Fruit fly (Drosophila melanogaster) whole organism, embryonic: ENCODE results near the gene CG10431.
A peak's percentile ranks its signal among the peaks of the same experiment; 100 is the strongest.

ENCODE experiments used
- Antp ChIP-seq: fragments of 200-800 bp; sonication (Bioruptor generic); optimal IDR thresholded peaks from 3 replicates; lab custom pipeline; 2016; ENCODE audit warnings: missing biosample characterization, missing genetic modification characterization
- BtbVII ChIP-seq: fragments of 200-800 bp; sonication (Bioruptor generic); optimal IDR thresholded peaks from 3 replicates; lab custom pipeline; 2017; ENCODE audit warnings: missing biosample characterization, mild to moderate bottlenecking, missing genetic modification characterization
- CG10321 ChIP-seq: fragments of 200-800 bp; sonication (Bioruptor generic); IDR thresholded peaks from 2 replicates; pipeline ENCODE4 v1.3.6; 2022; ENCODE audit warnings: missing biosample characterization, missing genetic modification characterization
- CG12236 ChIP-seq: fragments of 200-800 bp; sonication (Bioruptor generic); optimal IDR thresholded peaks from 2 replicates; lab custom pipeline; 2016; ENCODE audit warnings: missing biosample characterization, missing genetic modification characterization
- CG12744 ChIP-seq: fragments of 200-800 bp; sonication (Bioruptor generic); optimal IDR thresholded peaks from 2 replicates; lab custom pipeline; 2016; ENCODE audit warnings: missing biosample characterization, missing genetic modification characterization
- CG13624 ChIP-seq: fragments of 200-800 bp; sonication (Bioruptor generic); optimal IDR thresholded peaks from 2 replicates; lab custom pipeline; 2016; ENCODE audit warnings: missing biosample characterization, missing genetic modification characterization
- CG1602 ChIP-seq: fragments of 200-800 bp; sonication (Bioruptor generic); optimal IDR thresholded peaks from 3 replicates; lab custom pipeline; 2016; ENCODE audit warnings: missing biosample characterization, missing genetic modification characterization
- CG16815 ChIP-seq: fragments of 200-800 bp; sonication (Bioruptor generic); optimal IDR thresholded peaks from 3 replicates; lab custom pipeline; 2017; ENCODE audit warnings: missing biosample characterization, mild to moderate bottlenecking, missing genetic modification characterization
- CG2120 ChIP-seq: fragments of 200-800 bp; sonication (Bioruptor generic); optimal IDR thresholded peaks from 3 replicates; lab custom pipeline; 2016; ENCODE audit warnings: missing biosample characterization, missing genetic modification characterization
- CG2678 ChIP-seq: fragments of 200-800 bp; sonication (Bioruptor generic); optimal IDR thresholded peaks from 3 replicates; lab custom pipeline; 2019; ENCODE audit warnings: missing biosample characterization, mild to moderate bottlenecking, missing genetic modification characterization, moderate library complexity
- CG33213 ChIP-seq: fragments of 200-800 bp; sonication (Bioruptor generic); optimal IDR thresholded peaks from 3 replicates; lab custom pipeline; 2016; ENCODE audit warnings: missing biosample characterization, missing genetic modification characterization
- CG34422 ChIP-seq: fragments of 200-800 bp; sonication (Bioruptor generic); IDR thresholded peaks from 3 replicates; pipeline ENCODE4 v1.3.6; 2022; ENCODE audit warnings: missing biosample characterization, missing genetic modification characterization
- CG4360 ChIP-seq: fragments of 200-800 bp; sonication (Bioruptor generic); IDR thresholded peaks from 2 replicates; pipeline ENCODE4 v1.3.6; 2022; ENCODE audit warnings: missing biosample characterization, missing genetic modification characterization
- CG4617 ChIP-seq: fragments of 200-800 bp; sonication (Bioruptor generic); optimal IDR thresholded peaks from 3 replicates; lab custom pipeline; 2016; ENCODE audit warnings: missing biosample characterization, missing genetic modification characterization, borderline replicate concordance
- CG5180 ChIP-seq: fragments of 200-800 bp; sonication (Bioruptor generic); optimal IDR thresholded peaks from 3 replicates; lab custom pipeline; 2017; ENCODE audit warnings: missing biosample characterization, missing genetic modification characterization, mild to moderate bottlenecking, moderate library complexity, missing genetic modification reagents
- CG6683 ChIP-seq: fragments of 200-800 bp; sonication (Bioruptor generic); optimal IDR thresholded peaks from 2 replicates; lab custom pipeline; 2017; ENCODE audit warnings: missing biosample characterization, mild to moderate bottlenecking, missing genetic modification characterization, missing genetic modification reagents
- CG7556 ChIP-seq: fragments of 200-800 bp; sonication (Bioruptor generic); optimal IDR thresholded peaks from 2 replicates; lab custom pipeline; 2017; ENCODE audit warnings: missing biosample characterization, mild to moderate bottlenecking, missing genetic modification characterization
- CG7963 ChIP-seq: fragments of 200-800 bp; sonication (Bioruptor generic); IDR thresholded peaks from 3 replicates; pipeline ENCODE4 v1.3.6; 2022; ENCODE audit warnings: missing biosample characterization, missing genetic modification characterization; ENCODE audit not compliant: partially characterized antibody
- CG7987 ChIP-seq: fragments of 200-800 bp; sonication (Bioruptor generic); optimal IDR thresholded peaks from 2 replicates; lab custom pipeline; 2018; ENCODE audit warnings: missing biosample characterization, mild to moderate bottlenecking, missing genetic modification characterization, moderate library complexity
- CG8388 ChIP-seq: fragments of 200-800 bp; sonication (Bioruptor generic); optimal IDR thresholded peaks from 2 replicates; lab custom pipeline; 2019; ENCODE audit warnings: missing biosample characterization, mild to moderate bottlenecking, missing genetic modification characterization, moderate library complexity
- Dip2 ChIP-seq: fragments of 200-800 bp; sonication (Bioruptor generic); IDR thresholded peaks from 2 replicates; pipeline ENCODE4 v1.3.6; 2022; ENCODE audit warnings: missing biosample characterization, missing genetic modification characterization
- H2.0 ChIP-seq: fragments of 200-800 bp; sonication (Bioruptor generic); IDR thresholded peaks from 2 replicates; pipeline ENCODE4 v1.3.6; 2022; ENCODE audit warnings: missing biosample characterization, missing genetic modification characterization
- Oaz ChIP-seq: fragments of 200-800 bp; sonication (Bioruptor generic); IDR thresholded peaks from 2 replicates; pipeline ENCODE4 v1.3.6; 2022; ENCODE audit warnings: missing biosample characterization, missing genetic modification characterization
- Oli ChIP-seq: fragments of 200-800 bp; sonication (Bioruptor generic); optimal IDR thresholded peaks from 2 replicates; lab custom pipeline; 2018; ENCODE audit warnings: missing biosample characterization, mild to moderate bottlenecking, missing genetic modification characterization, moderate library complexity
- PHDP ChIP-seq: fragments of 200-800 bp; sonication (Bioruptor generic); optimal IDR thresholded peaks from 3 replicates; lab custom pipeline; 2018; ENCODE audit warnings: missing biosample characterization, mild to moderate bottlenecking, missing genetic modification characterization, moderate library complexity
- Pdp1 ChIP-seq, 2 experiments: fragments of 200-800 bp; sonication (Bioruptor generic); optimal IDR thresholded peaks; 3 replicates each; lab custom pipeline; 2016; ENCODE audit warnings: missing biosample characterization in 2 of 2, missing genetic modification characterization in 2 of 2, mild to moderate bottlenecking in 1 of 2, moderate library complexity in 1 of 2
- al ChIP-seq: fragments of 200-800 bp; sonication (Bioruptor generic); IDR thresholded peaks from 2 replicates; pipeline ENCODE4 v1.3.6; 2022; ENCODE audit warnings: missing biosample characterization, missing genetic modification characterization
- ase ChIP-seq: fragments of 200-800 bp; sonication (Bioruptor generic); IDR thresholded peaks from 3 replicates; pipeline ENCODE4 v1.3.6; 2022; ENCODE audit warnings: missing biosample characterization, missing genetic modification characterization
- dmrt99B ChIP-seq: fragments of 200-800 bp; sonication (Bioruptor generic); optimal IDR thresholded peaks from 2 replicates; lab custom pipeline; 2018; ENCODE audit warnings: missing biosample characterization, mild to moderate bottlenecking, missing genetic modification characterization, moderate library complexity
- ewg ChIP-seq: fragments of 200-800 bp; sonication (Bioruptor generic); optimal IDR thresholded peaks from 3 replicates; lab custom pipeline; 2017; ENCODE audit warnings: mild to moderate bottlenecking, missing biosample characterization, missing genetic modification reagents, missing genetic modification characterization
- fd102C ChIP-seq: fragments of 200-800 bp; sonication (Bioruptor generic); optimal IDR thresholded peaks from 2 replicates; lab custom pipeline; 2018; ENCODE audit warnings: missing biosample characterization, mild to moderate bottlenecking, missing genetic modification characterization, moderate library complexity
- fd3F ChIP-seq: fragments of 200-800 bp; sonication (Bioruptor generic); optimal IDR thresholded peaks from 2 replicates; lab custom pipeline; 2018; ENCODE audit warnings: missing biosample characterization, mild to moderate bottlenecking, missing genetic modification characterization, moderate library complexity
- gcm ChIP-seq: fragments of 200-800 bp; sonication (Bioruptor generic); optimal IDR thresholded peaks from 2 replicates; lab custom pipeline; 2019; ENCODE audit warnings: missing biosample characterization, mild to moderate bottlenecking, missing genetic modification characterization, moderate library complexity
- grau ChIP-seq: fragments of 200-800 bp; optimal IDR thresholded peaks from 3 replicates; lab custom pipeline; 2019; ENCODE audit warnings: missing biosample characterization, mild to moderate bottlenecking, missing genetic modification characterization, moderate library complexity
- h ChIP-seq: fragments of >200 bp; optimal IDR thresholded peaks from 2 replicates; lab custom pipeline; 2017
- hkb ChIP-seq, 2 experiments: fragments of 200-800 bp in 1 of 2; fragments of >200 bp in 1 of 2; sonication (Bioruptor generic) in 1 of 2; IDR thresholded peaks in 1 of 2; optimal IDR thresholded peaks in 1 of 2; 2 replicates each; pipeline versions ENCODE4 v1.3.6 to Lab custom; 2017 to 2022; ENCODE audit warnings: missing biosample characterization in 1 of 2, missing genetic modification characterization in 1 of 2
- jumu ChIP-seq: fragments of 200-800 bp; sonication (Bioruptor generic); optimal IDR thresholded peaks from 3 replicates; lab custom pipeline; 2016; ENCODE audit warnings: missing biosample characterization, missing genetic modification characterization
- knrl ChIP-seq: fragments of 200-800 bp; sonication (Bioruptor generic); IDR thresholded peaks from 3 replicates; pipeline ENCODE4 v1.3.6; 2022; ENCODE audit warnings: missing biosample characterization, missing genetic modification characterization; ENCODE audit not compliant: partially characterized antibody
- lola ChIP-seq, 3 experiments: fragments of >200 bp in 2 of 3; fragments of 200-800 bp in 1 of 3; sonication (Bioruptor generic) in 1 of 3; optimal IDR thresholded peaks; 2 replicates each; lab custom pipeline; 2017 to 2019; ENCODE audit warnings: missing biosample characterization in 3 of 3, missing genetic modification characterization in 3 of 3, mild to moderate bottlenecking in 1 of 3, moderate library complexity in 1 of 3
- lov ChIP-seq, 2 experiments: fragments of 200-800 bp in 1 of 2; fragments of >200 bp in 1 of 2; sonication (Bioruptor generic) in 1 of 2; IDR thresholded peaks in 1 of 2; optimal IDR thresholded peaks in 1 of 2; 2 replicates in 1 of 2; 3 replicates in 1 of 2; pipeline versions ENCODE4 v1.3.6 to Lab custom; 2017 to 2022; ENCODE audit warnings: missing biosample characterization in 1 of 2, missing genetic modification characterization in 1 of 2
- mirr ChIP-seq: fragments of 200-800 bp; sonication (Bioruptor generic); optimal IDR thresholded peaks from 3 replicates; lab custom pipeline; 2018; ENCODE audit warnings: missing biosample characterization, mild to moderate bottlenecking, missing genetic modification characterization
- nom ChIP-seq: fragments of 200-800 bp; sonication (Bioruptor generic); optimal IDR thresholded peaks from 2 replicates; lab custom pipeline; 2017; ENCODE audit warnings: missing biosample characterization, missing genetic modification characterization, mild to moderate bottlenecking, moderate library complexity, missing genetic modification reagents
- odd ChIP-seq: fragments of 200-800 bp; sonication (Bioruptor generic); optimal IDR thresholded peaks from 2 replicates; lab custom pipeline; 2017; ENCODE audit warnings: missing biosample characterization, mild to moderate bottlenecking, missing genetic modification characterization
- pb ChIP-seq: fragments of 200-800 bp; sonication (Bioruptor generic); optimal IDR thresholded peaks from 3 replicates; lab custom pipeline; 2016; ENCODE audit warnings: missing biosample characterization, missing genetic modification characterization
- phol ChIP-seq: fragments of 200-800 bp; sonication (Bioruptor generic); optimal IDR thresholded peaks from 3 replicates; lab custom pipeline; 2018; ENCODE audit warnings: missing biosample characterization, mild to moderate bottlenecking, missing genetic modification characterization, moderate library complexity
- psq ChIP-seq: fragments of 200-800 bp; sonication (Bioruptor generic); optimal IDR thresholded peaks from 2 replicates; lab custom pipeline; 2017; ENCODE audit warnings: missing biosample characterization, missing genetic modification characterization
- pum ChIP-seq: fragments of 200-800 bp; sonication (Bioruptor generic); optimal IDR thresholded peaks from 2 replicates; lab custom pipeline; 2016; ENCODE audit warnings: missing biosample characterization, missing genetic modification characterization
- repo ChIP-seq: fragments of 200-800 bp; sonication (Bioruptor generic); optimal IDR thresholded peaks from 2 replicates; lab custom pipeline; 2016; ENCODE audit warnings: missing biosample characterization, missing genetic modification characterization
- shn ChIP-seq: fragments of 200-800 bp; sonication (Bioruptor generic); optimal IDR thresholded peaks from 3 replicates; lab custom pipeline; 2016; ENCODE audit warnings: missing biosample characterization, missing genetic modification characterization
- unc-4 ChIP-seq: fragments of 200-800 bp; sonication (Bioruptor generic); IDR thresholded peaks from 2 replicates; pipeline ENCODE4 v1.3.6; 2022; ENCODE audit warnings: missing biosample characterization, missing genetic modification characterization; ENCODE audit not compliant: partially characterized antibody

CG10431 gene

DNA sequence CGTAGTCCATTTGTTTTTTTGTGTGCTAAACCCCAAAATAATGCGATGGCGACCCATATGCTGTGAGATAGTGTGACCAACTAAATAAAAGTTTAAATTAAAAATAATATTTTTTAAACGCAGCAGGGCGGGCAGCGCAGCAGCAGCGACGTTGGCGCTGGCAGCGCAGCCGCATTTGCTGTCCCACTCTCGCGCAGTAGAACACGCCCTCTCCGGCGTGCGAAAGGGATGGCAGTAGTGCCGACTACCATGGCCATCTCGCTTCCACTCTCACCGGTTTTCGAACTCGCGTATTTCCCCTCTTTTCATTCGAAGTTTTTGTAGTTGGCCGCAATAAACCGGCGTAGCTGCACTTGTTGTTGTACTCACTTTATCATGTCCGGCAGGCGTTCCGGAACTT, 38.5 kb upstream of the CG10431 start (continued):
- TF ChIP-seq pb (no peak), unc-4 (no peak), CG7963 (no peak), nom (GFP tag; lab: Kevin White, UChicago) (no peak), CG1602 (no peak), al (GFP tag; lab: Robert Waterston, UW) (no peak), CG4617 (GFP tag; lab: Kevin White, UChicago) (no peak), h (lab: Kevin White, UChicago) (no peak), grau (no peak), gcm (GFP tag; lab: Kevin White, UChicago) (no peak), CG13624 (GFP tag; lab: Kevin White, UChicago) (no peak), CG16815 (no peak), dmrt99B (tag; lab: Kevin White, UChicago) (no peak), odd (no peak), Pdp1 (GFP tag; optimal IDR thresholded peaks at IDR 0.05; lab: Kevin White, UChicago) (no peak), shn (GFP tag; lab: Kevin White, UChicago) (no peak), CG33213 (GFP tag; lab: Kevin White, UChicago) (no peak), BtbVII (GFP tag; lab: Kevin White, UChicago) (no peak), H2.0 (GFP tag; lab: Robert Waterston, UW) (no peak), PHDP (tag; lab: Kevin White, UChicago) (no peak), lov (optimal IDR thresholded peaks at IDR 0.05; lab: Kevin White, UChicago) (no peak), lov (GFP tag; IDR thresholded peaks at IDR 0.05; lab: Robert Waterston, UW) (0 out of 3 replicates have a peak, but pooled peaks have one; percentile 29), CG5180 (no peak), CG2120 (no peak), CG2678 (tag; lab: Kevin White, UChicago) (no peak), ase (GFP tag; lab: Robert Waterston, UW) (no peak), CG8388 (GFP tag; lab: Kevin White, UChicago) (no peak), mirr (GFP tag; lab: Kevin White, UChicago) (no peak), Oaz (GFP tag; lab: Robert Waterston, UW) (no peak), hkb (optimal IDR thresholded peaks at IDR 0.05; lab: Kevin White, UChicago) (no peak), hkb (GFP tag; IDR thresholded peaks at IDR 0.05; lab: Robert Waterston, UW) (peak; percentile 58; the same call in 1 of the 2 replicates), phol (tag; lab: Kevin White, UChicago) (no peak), lola (GFP tag; optimal IDR thresholded peaks at IDR 0.05; lab: Kevin White, UChicago) (no peak), CG12236 (GFP tag; lab: Kevin White, UChicago) (no peak), CG12744 (GFP tag; lab: Kevin White, UChicago) (no peak), CG7987 (GFP tag; lab: Kevin White, UChicago) (no peak), CG34422 (GFP tag; lab: Robert Waterston, UW) (peak; percentile 74; the same call in 1 of the 3 replicates), repo (GFP tag; lab: Kevin White, UChicago) (no peak), psq (GFP tag; lab: Kevin White, UChicago) (no peak), Dip2 (GFP tag; lab: Robert Waterston, UW) (no peak), jumu (GFP tag; lab: Kevin White, UChicago) (no peak), CG6683 (GFP tag; lab: Kevin White, UChicago) (no peak), Oli (tag; lab: Kevin White, UChicago) (no peak), knrl (GFP tag; lab: Robert Waterston, UW) (no peak; the same call in 2 of the 3 replicates), CG4360 (GFP tag; lab: Robert Waterston, UW) (peak; percentile 83), Antp (GFP tag; lab: Kevin White, UChicago) (no peak), CG7556 (GFP tag; lab: Kevin White, UChicago) (no peak), fd102C (no peak), CG10321 (GFP tag; lab: Robert Waterston, UW) (peak; percentile 100), fd3F (GFP tag; lab: Kevin White, UChicago) (no peak), ewg (GFP tag; lab: Kevin White, UChicago) (peak; percentile 80), pum (GFP tag; lab: Kevin White, UChicago) (no peak)
